Fruit fly (Drosophila melanogaster): Measurements from ENCODE around the gene CG12589.

DNA sequence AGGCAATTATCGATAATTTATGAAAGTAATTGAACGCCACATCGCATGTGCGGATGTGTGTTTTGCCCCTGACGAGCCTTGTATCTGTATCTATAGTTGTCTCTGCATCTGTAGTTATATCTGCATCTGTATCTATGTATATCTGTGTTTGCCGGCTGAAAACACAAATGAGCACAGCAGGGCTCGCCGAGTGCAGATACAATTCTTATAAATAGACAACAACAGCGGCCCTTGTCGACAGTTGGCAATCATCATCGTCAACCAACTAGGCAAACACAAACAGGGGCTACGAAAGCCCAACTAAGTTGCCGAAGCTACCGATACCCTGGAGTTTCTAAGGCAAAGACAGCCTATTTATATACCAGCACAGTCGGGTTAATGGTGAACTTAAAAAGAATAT is 31.9 kb downstream of the CG12589 start:
- TF ChIP-seq CG4496 (GFP tag; IDR thresholded peaks at IDR 0.05) (no peak), CG8301 (tag; optimal IDR thresholded peaks at IDR 0.05) (no peak), CG15710 (tag; optimal IDR thresholded peaks at IDR 0.05) (no peak), CG14655 (GFP tag; optimal IDR thresholded peaks at IDR 0.05) (no peak), D1 (tag; optimal IDR thresholded peaks at IDR 0.05) (no peak)

All from whole organism, pupa.